Worm (Caenorhabditis elegans) whole organism, L2 larva: Measurements from ENCODE around the gene ztf-18.

Source experiments
- C34F6.9 ChIP-seq: fragments of 150-350 bp; optimal IDR thresholded peaks from 2 replicates; lab custom pipeline; 2014; ENCODE audit warnings: missing biosample characterization, missing genetic modification characterization
- F13H6.1 ChIP-seq: sonication (generic microtip); optimal IDR thresholded peaks from 2 replicates; lab custom pipeline; 2016; ENCODE audit warnings: missing genetic modification characterization, missing compliant biosample characterization
- R02D3.7 ChIP-seq: fragments of 150-350 bp; optimal IDR thresholded peaks from 2 replicates; lab custom pipeline; 2014; ENCODE audit warnings: missing biosample characterization, missing genetic modification characterization
- Y55F3AM.14 ChIP-seq: fragments of 200-800 bp; sonication (Bioruptor generic); optimal IDR thresholded peaks from 2 replicates; lab custom pipeline; 2018; ENCODE audit warnings: mild to moderate bottlenecking, missing genetic modification characterization, missing compliant biosample characterization
- alr-1 ChIP-seq: fragments of 150-350 bp; optimal IDR thresholded peaks from 2 replicates; lab custom pipeline; 2014; ENCODE audit warnings: missing biosample characterization, missing genetic modification characterization
- aly-2 ChIP-seq: fragments of 150-350 bp; optimal IDR thresholded peaks from 2 replicates; lab custom pipeline; 2014; ENCODE audit warnings: missing biosample characterization, missing genetic modification characterization
- blmp-1 ChIP-seq: sonication (generic microtip); optimal IDR thresholded peaks from 2 replicates; lab custom pipeline; 2017; ENCODE audit warnings: missing genetic modification characterization, mild to moderate bottlenecking, missing compliant biosample characterization, antibody characterized with exemption, moderate library complexity; ENCODE audit not compliant: insufficient read depth
- ceh-16 ChIP-seq: fragments of 150-350 bp; optimal IDR thresholded peaks from 2 replicates; lab custom pipeline; 2014; ENCODE audit warnings: missing biosample characterization, missing genetic modification characterization
- ceh-82 ChIP-seq: fragments of 150-350 bp; optimal IDR thresholded peaks from 2 replicates; lab custom pipeline; 2014; ENCODE audit warnings: missing biosample characterization, missing genetic modification characterization
- crh-2 ChIP-seq: sonication (generic microtip); optimal IDR thresholded peaks from 2 replicates; lab custom pipeline; 2017; ENCODE audit warnings: missing biosample characterization, missing genetic modification characterization
- dmd-4 ChIP-seq: sonication (generic microtip); optimal IDR thresholded peaks from 2 replicates; lab custom pipeline; 2017; ENCODE audit warnings: missing biosample characterization, missing genetic modification characterization
- egl-27 ChIP-seq: sonication (generic microtip); optimal IDR thresholded peaks from 3 replicates; lab custom pipeline; 2017; ENCODE audit warnings: missing biosample characterization, missing genetic modification reagents, missing genetic modification characterization
- elt-3 ChIP-seq: sonication (generic microtip); optimal IDR thresholded peaks from 2 replicates; lab custom pipeline; 2017; ENCODE audit warnings: missing biosample characterization, missing genetic modification characterization
- fos-1 ChIP-seq: fragments of 150-350 bp; optimal IDR thresholded peaks from 2 replicates; lab custom pipeline; 2014; ENCODE audit warnings: missing biosample characterization, missing genetic modification characterization
- gmeb-1 ChIP-seq: fragments of 150-350 bp; optimal IDR thresholded peaks from 2 replicates; lab custom pipeline; 2014; ENCODE audit warnings: missing biosample characterization, missing genetic modification characterization
- lin-11 ChIP-seq: fragments of 150-350 bp; sonication (generic microtip); optimal IDR thresholded peaks from 2 replicates; lab custom pipeline; 2014; ENCODE audit warnings: missing biosample characterization, missing genetic modification characterization, inconsistent platforms, mixed read lengths
- lin-13 ChIP-seq: fragments of 150-350 bp; optimal IDR thresholded peaks from 2 replicates; lab custom pipeline; 2014; ENCODE audit warnings: missing biosample characterization, missing genetic modification reagents, missing genetic modification characterization
- lsy-2 ChIP-seq, 2 experiments: fragments of 150-350 bp in 1 of 2; sonication (generic microtip) in 1 of 2; optimal IDR thresholded peaks; 2 replicates each; lab custom pipeline; 2014 to 2017; ENCODE audit warnings: missing biosample characterization in 2 of 2, missing genetic modification characterization in 2 of 2
- mab-5 ChIP-seq: fragments of 150-350 bp; optimal IDR thresholded peaks from 2 replicates; lab custom pipeline; 2014; ENCODE audit warnings: missing biosample characterization, missing genetic modification characterization
- nhr-11 ChIP-seq: fragments of 150-350 bp; optimal IDR thresholded peaks from 2 replicates; lab custom pipeline; 2014; ENCODE audit warnings: missing biosample characterization, missing genetic modification characterization
- nhr-12 ChIP-seq: fragments of 150-350 bp; optimal IDR thresholded peaks from 2 replicates; lab custom pipeline; 2014; ENCODE audit warnings: missing biosample characterization, missing genetic modification characterization
- nhr-129 ChIP-seq: fragments of 150-350 bp; optimal IDR thresholded peaks from 2 replicates; lab custom pipeline; 2014; ENCODE audit warnings: missing biosample characterization, missing genetic modification characterization
- nhr-21 ChIP-seq: fragments of 150-350 bp; optimal IDR thresholded peaks from 2 replicates; lab custom pipeline; 2014; ENCODE audit warnings: missing biosample characterization, missing genetic modification characterization
- nhr-23 ChIP-seq: fragments of 150-350 bp; optimal IDR thresholded peaks from 2 replicates; lab custom pipeline; 2014; ENCODE audit warnings: missing biosample characterization, missing genetic modification reagents, missing genetic modification characterization
- nhr-237 ChIP-seq: fragments of 150-350 bp; optimal IDR thresholded peaks from 2 replicates; lab custom pipeline; 2014; ENCODE audit warnings: missing biosample characterization, missing genetic modification characterization
- nhr-25 ChIP-seq: fragments of 150-350 bp; sonication (generic microtip); optimal IDR thresholded peaks from 3 replicates; lab custom pipeline; 2014; ENCODE audit warnings: missing biosample characterization, missing genetic modification characterization
- nhr-6 ChIP-seq: fragments of 150-350 bp; optimal IDR thresholded peaks from 2 replicates; lab custom pipeline; 2014; ENCODE audit warnings: missing biosample characterization, missing genetic modification characterization
- nhr-77 ChIP-seq: fragments of 150-350 bp; optimal IDR thresholded peaks from 2 replicates; lab custom pipeline; 2014; ENCODE audit warnings: missing biosample characterization, missing genetic modification characterization
- peb-1 ChIP-seq: fragments of 150-350 bp; optimal IDR thresholded peaks from 2 replicates; lab custom pipeline; 2014; ENCODE audit warnings: missing biosample characterization, missing genetic modification characterization
- sem-4 ChIP-seq: fragments of 150-350 bp; optimal IDR thresholded peaks from 2 replicates; lab custom pipeline; 2014; ENCODE audit warnings: missing biosample characterization, missing genetic modification reagents, missing genetic modification characterization
- skn-1 ChIP-seq: sonication (generic microtip); optimal IDR thresholded peaks from 2 replicates; lab custom pipeline; 2017; ENCODE audit warnings: missing biosample characterization, missing genetic modification characterization
- sma-3 ChIP-seq: sonication (generic microtip); optimal IDR thresholded peaks from 2 replicates; lab custom pipeline; 2016; ENCODE audit warnings: missing genetic modification reagents, missing genetic modification characterization, missing compliant biosample characterization
- sma-9 ChIP-seq, 2 experiments: fragments of 150-350 bp in 1 of 2; sonication (generic microtip) in 1 of 2; optimal IDR thresholded peaks; 2 replicates each; lab custom pipeline; 2014 to 2016; ENCODE audit warnings: missing genetic modification characterization in 2 of 2, mild to moderate bottlenecking in 1 of 2, missing biosample characterization in 1 of 2, missing compliant biosample characterization in 1 of 2, missing genetic modification reagents in 1 of 2, moderate library complexity in 1 of 2
- snpc-4 ChIP-seq: fragments of 150-350 bp; optimal IDR thresholded peaks from 2 replicates; lab custom pipeline; 2014; ENCODE audit warnings: missing biosample characterization, missing genetic modification characterization
- zag-1 ChIP-seq: fragments of 150-350 bp; optimal IDR thresholded peaks from 2 replicates; lab custom pipeline; 2014; ENCODE audit warnings: missing biosample characterization, missing genetic modification characterization
- ztf-11 ChIP-seq: sonication (generic microtip); optimal IDR thresholded peaks from 2 replicates; lab custom pipeline; 2017; ENCODE audit warnings: missing biosample characterization, missing genetic modification characterization
- ztf-4 ChIP-seq: fragments of 150-350 bp; optimal IDR thresholded peaks from 2 replicates; lab custom pipeline; 2014; ENCODE audit warnings: missing biosample characterization, missing genetic modification characterization

The ztf-18 gene

DNA sequence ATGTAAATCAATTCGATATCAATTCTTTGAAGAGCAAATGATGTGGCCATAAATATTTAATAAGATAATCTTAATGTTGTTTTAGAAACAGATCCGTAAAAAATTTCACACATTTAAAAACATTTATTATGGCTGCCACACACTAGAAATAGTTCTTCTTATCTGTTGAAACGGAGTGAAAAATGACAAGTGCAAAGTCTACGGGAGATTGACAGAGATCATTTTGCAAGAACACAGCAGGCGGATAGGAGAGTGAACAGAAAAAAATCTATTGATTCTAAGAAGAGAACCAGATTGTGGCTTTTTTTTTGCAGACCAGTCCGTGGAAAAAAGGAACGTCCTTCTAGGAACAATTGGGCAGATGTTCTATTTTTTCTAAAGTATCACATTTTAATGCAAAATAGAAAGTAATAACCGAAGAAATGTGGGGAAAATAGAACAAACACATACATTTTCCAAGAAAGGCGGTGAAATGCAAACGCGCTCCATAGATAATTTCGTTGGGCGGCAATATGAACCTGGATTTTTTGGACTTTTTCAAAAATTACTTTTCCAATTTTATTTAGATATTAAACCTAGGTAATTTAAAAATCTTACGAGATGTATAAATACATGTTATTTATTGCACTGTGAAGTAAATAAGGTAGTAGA, 6.2 kb upstream of the ztf-18 start:
- TF ChIP-seq gmeb-1 (peak; percentile 54), C34F6.9 (tag; lab: Kevin White, UChicago) (peak; percentile 35), lsy-2 (tag; optimal IDR thresholded peaks at IDR 0.05; lab: Kevin White, UChicago) (peak in 1 of 2 experiments; percentile 44), ceh-82 (no peak), lin-13 (GFP tag; lab: Kevin White, UChicago) (peak; percentile 34)

DNA sequence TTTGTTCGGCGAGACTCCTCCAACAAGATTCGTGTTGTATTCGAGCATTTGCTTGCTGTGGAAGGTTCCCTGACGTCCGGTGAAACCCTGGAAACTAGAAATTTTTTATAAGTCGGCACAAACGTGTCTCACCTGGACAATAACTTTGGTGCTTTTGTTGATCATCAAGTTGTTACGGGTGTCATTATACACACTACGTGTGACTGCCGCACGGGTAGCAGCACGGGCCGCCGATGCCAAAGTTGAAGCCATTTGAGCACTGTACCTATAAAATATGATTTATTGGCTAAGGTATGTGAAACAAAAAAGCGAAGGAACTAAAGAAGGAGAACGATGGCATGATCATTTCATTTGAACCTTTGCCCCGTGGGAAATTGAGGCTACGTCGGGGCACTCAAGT, 5.6 kb upstream of the ztf-18 start, which contains the start of gene sucl-2:
Gene sucl-2 (minus strand): TSS at position 265 of the 400 bp plus-strand sequence.
- TF ChIP-seq C34F6.9 (tag; lab: Kevin White, UChicago) (no peak), lin-13 (GFP tag; lab: Kevin White, UChicago) (no peak), nhr-11 (tag; lab: Kevin White, UChicago) (no peak), sma-9 (GFP tag; optimal IDR thresholded peaks at IDR 0.05; lab: Kevin White, UChicago) (no peak), sma-9 (tag; optimal IDR thresholded peaks at IDR 0.05; lab: Kevin White, UChicago) (no peak), skn-1 (no peak), snpc-4 (tag; lab: Kevin White, UChicago) (no peak), ceh-16 (tag; lab: Kevin White, UChicago) (no peak), elt-3 (tag; lab: Kevin White, UChicago) (no peak), nhr-23 (no peak), fos-1 (tag; lab: Kevin White, UChicago) (no peak), crh-2 (tag; lab: Kevin White, UChicago) (no peak), sma-3 (GFP tag; lab: Kevin White, UChicago) (no peak), nhr-12 (tag; lab: Kevin White, UChicago) (no peak), nhr-77 (tag; lab: Kevin White, UChicago) (no peak), egl-27 (tag; lab: Kevin White, UChicago) (no peak), F13H6.1 (tag; lab: Kevin White, UChicago) (no peak), lin-11 (no peak), ztf-11 (no peak)

- no peak for TF ChIP-seq nhr-129 (tag; lab: Kevin White, UChicago)
- no peak for TF ChIP-seq nhr-25
- no peak for TF ChIP-seq crh-2 (tag; lab: Kevin White, UChicago)
- no peak for TF ChIP-seq ceh-16 (tag; lab: Kevin White, UChicago)
- TF ChIP-seq nhr-21: no peak
- TF ChIP-seq nhr-6 (tag; lab: Kevin White, UChicago): no peak
- TF ChIP-seq sem-4: no peak
- TF ChIP-seq ceh-82: no peak
- TF ChIP-seq peb-1 (tag; lab: Kevin White, UChicago): no peak
- no peak for TF ChIP-seq ztf-11
- TF ChIP-seq dmd-4 (tag; lab: Kevin White, UChicago): no peak
- no peak for TF ChIP-seq blmp-1 (tag; lab: Kevin White, UChicago)
- no peak for TF ChIP-seq aly-2
- TF ChIP-seq ztf-4: no peak
- no peak for TF ChIP-seq egl-27 (tag; lab: Kevin White, UChicago)
- no peak for TF ChIP-seq gmeb-1
- no peak for TF ChIP-seq elt-3 (tag; lab: Kevin White, UChicago)
- TF ChIP-seq R02D3.7 (tag; lab: Kevin White, UChicago): no peak
- TF ChIP-seq mab-5 (tag; lab: Kevin White, UChicago): no peak
- no peak for TF ChIP-seq nhr-237
Measured at ce11 chrIII:900134-900533, 4.6 kb upstream of the ztf-18 start.

DNA sequence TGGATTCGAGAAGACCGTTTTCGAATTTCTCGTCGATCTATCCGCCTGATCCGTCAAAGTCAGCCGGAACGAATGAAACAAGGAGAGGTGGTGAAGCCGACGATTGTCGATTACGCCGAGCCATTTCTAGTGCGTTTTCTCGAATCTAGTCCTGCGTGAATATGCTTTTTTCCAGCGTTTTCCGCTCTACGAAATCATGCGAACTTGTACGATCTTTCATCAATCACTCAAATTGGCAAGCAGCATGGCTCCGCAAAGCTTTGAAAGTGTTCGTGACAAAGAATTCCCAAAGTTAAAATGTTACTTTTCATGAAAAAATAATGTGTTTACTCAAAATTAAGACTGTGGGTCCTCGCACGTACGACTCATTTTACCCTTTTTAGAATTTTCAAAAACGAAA, 1.4 kb upstream of the ztf-18 start:
- TF ChIP-seq gmeb-1 (no peak), F13H6.1 (tag; lab: Kevin White, UChicago) (no peak), ztf-4 (no peak), sem-4 (no peak), zag-1 (no peak)

- no peak for TF ChIP-seq nhr-25
- no peak for TF ChIP-seq crh-2 (tag; lab: Kevin White, UChicago)
- no peak for TF ChIP-seq alr-1 (tag; lab: Kevin White, UChicago)
- TF ChIP-seq Y55F3AM.14 (GFP tag; lab: Kevin White, UChicago): no peak
- no peak for TF ChIP-seq C34F6.9 (tag; lab: Kevin White, UChicago)
- peak; percentile 71 for TF ChIP-seq fos-1 (tag; lab: Kevin White, UChicago)
- no peak for TF ChIP-seq lsy-2 (tag; optimal IDR thresholded peaks at IDR 0.05; lab: Kevin White, UChicago)
- TF ChIP-seq sma-9 (GFP tag; optimal IDR thresholded peaks at IDR 0.05; lab: Kevin White, UChicago): no peak
- TF ChIP-seq sma-9 (tag; optimal IDR thresholded peaks at IDR 0.05; lab: Kevin White, UChicago): no peak
Measured at ce11 chrIII:891014-891413, 4.5 kb downstream of the ztf-18 start, which contains the start of gene T24C4.10. T24C4.10 (minus strand) TSS chrIII:891243.
